Fruit fly (Drosophila melanogaster): ENCODE data around the gene Dredd.

dm6 chrX:654221-654620, 18.9 kb upstream of the Dredd start:
- no peak for TF ChIP-seq Hnf4 (GFP tag; optimal IDR thresholded peaks at IDR 0.05)
- no peak for TF ChIP-seq foxo (GFP tag; optimal IDR thresholded peaks at IDR 0.05)
- TF ChIP-seq Abd-B (GFP tag; optimal IDR thresholded peaks at IDR 0.05) = no peak

Measured in whole organism, wandering third instar larva.